Worm (Caenorhabditis elegans) whole organism, L3 larva: ENCODE measurements around the gene F46C5.7.

Experiments
- aly-2 ChIP-seq: fragments of 150-350 bp; optimal IDR thresholded peaks from 2 replicates; lab custom pipeline; 2014; ENCODE audit warnings: missing biosample characterization, missing genetic modification characterization
- fkh-10 ChIP-seq: sonication (generic microtip); optimal IDR thresholded peaks from 2 replicates; lab custom pipeline; 2017; ENCODE audit warnings: missing biosample characterization, missing genetic modification reagents, missing genetic modification characterization
- jun-1 ChIP-seq: fragments of 150-350 bp; optimal IDR thresholded peaks from 2 replicates; lab custom pipeline; 2014; ENCODE audit warnings: missing biosample characterization, missing genetic modification reagents, missing genetic modification characterization
- nhr-25 ChIP-seq: sonication (generic microtip); optimal IDR thresholded peaks from 2 replicates; lab custom pipeline; 2017; ENCODE audit warnings: missing biosample characterization, missing genetic modification characterization
- nhr-76 ChIP-seq: fragments of 150-350 bp; sonication (generic microtip); optimal IDR thresholded peaks from 5 replicates; lab custom pipeline; 2014; ENCODE audit warnings: missing biosample characterization, missing genetic modification characterization
- pha-4 ChIP-seq: fragments of 150-350 bp; optimal IDR thresholded peaks from 2 replicates; lab custom pipeline; 2014; ENCODE audit warnings: missing biosample characterization, missing genetic modification reagents, missing genetic modification characterization
- unc-62 ChIP-seq: fragments of 150-350 bp; sonication (generic microtip); optimal IDR thresholded peaks from 4 replicates; lab custom pipeline; 2014; ENCODE audit warnings: missing biosample characterization, missing genetic modification reagents, missing genetic modification characterization
- ztf-11 ChIP-seq: fragments of 150-350 bp; optimal IDR thresholded peaks from 2 replicates; lab custom pipeline; 2014; ENCODE audit warnings: missing biosample characterization, missing genetic modification characterization

The F46C5.7 gene

ce11 chrII:8889589-8889988 lies 50.5 kb downstream of the F46C5.7 start:
- no peak for TF ChIP-seq fkh-10 (GFP tag; lab: Kevin White, UChicago)
- no peak for TF ChIP-seq unc-62
- TF ChIP-seq jun-1 (tag; lab: Kevin White, UChicago) = no peak
- TF ChIP-seq nhr-25 (tag; lab: Kevin White, UChicago) = no peak
- TF ChIP-seq nhr-76 = no peak
- TF ChIP-seq aly-2 (tag; lab: Kevin White, UChicago) = no peak
- no peak for TF ChIP-seq ztf-11
- peak; percentile 10 for TF ChIP-seq pha-4 (tag; lab: Kevin White, UChicago)
